Worm (Caenorhabditis elegans): Measurements from ENCODE around the gene F54C8.7.

DNA sequence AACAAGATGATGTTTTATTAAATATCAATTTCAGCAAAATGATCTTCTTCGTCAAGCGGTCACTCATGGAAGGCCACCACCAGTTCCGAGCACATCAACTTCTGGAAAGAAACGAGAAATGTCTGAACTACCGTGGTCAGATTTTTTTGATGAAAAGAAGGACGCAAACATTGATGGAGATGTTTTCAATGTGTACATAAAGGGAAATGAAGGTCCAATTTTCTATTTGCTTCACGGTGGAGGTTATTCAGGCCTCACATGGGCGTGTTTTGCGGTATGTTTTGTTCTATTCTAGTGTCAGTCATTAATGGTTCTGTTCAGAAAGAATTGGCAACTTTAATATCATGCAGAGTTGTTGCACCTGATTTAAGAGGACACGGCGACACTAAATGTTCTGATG is 12.0 kb upstream of the F54C8.7 start, which contains the start of gene B0464.6:
- TF ChIP-seq pros-1 (tag; optimal IDR thresholded peaks at IDR 0.05) (no peak), tbx-7 (tag; optimal IDR thresholded peaks at IDR 0.05) (no peak), ama-1 (optimal IDR thresholded peaks at IDR 0.05) (no peak), unc-55 (GFP tag; optimal IDR thresholded peaks at IDR 0.05) (no peak), fkh-10 (GFP tag; optimal IDR thresholded peaks at IDR 0.05) (no peak), nfya-1 (tag; optimal IDR thresholded peaks at IDR 0.05) (no peak), ets-4 (tag; optimal IDR thresholded peaks at IDR 0.05) (no peak)
